Fruit fly (Drosophila melanogaster): Measurements from ENCODE around the gene eIF4H2.
A peak's percentile ranks its signal among the peaks of the same experiment; 100 is the strongest.

Gene eIF4H2

dm6 chr3R:30722374-30722773, 3.5 kb upstream of the eIF4H2 start:
- no peak for TF ChIP-seq Pif1A (GFP tag; optimal IDR thresholded peaks at IDR 0.05)
- TF ChIP-seq Ets98B (GFP tag; IDR thresholded peaks at IDR 0.05): no peak; the same call in 1 of the 2 replicates
- no peak for TF ChIP-seq CG8301 (tag; optimal IDR thresholded peaks at IDR 0.05)
- no peak for TF ChIP-seq CG13204 (GFP tag; optimal IDR thresholded peaks at IDR 0.05)
- TF ChIP-seq CG32121 (GFP tag; IDR thresholded peaks at IDR 0.05): no peak
- TF ChIP-seq CG4496 (GFP tag; IDR thresholded peaks at IDR 0.05): no peak
- peak; percentile 45 for TF ChIP-seq CG8159 (tag; optimal IDR thresholded peaks at IDR 0.05)
- peak; percentile 33 for TF ChIP-seq CG9948 (tag; optimal IDR thresholded peaks at IDR 0.05)
- TF ChIP-seq CG14655 (GFP tag; optimal IDR thresholded peaks at IDR 0.05): peak; percentile 46
- TF ChIP-seq CG10348 (GFP tag; IDR thresholded peaks at IDR 0.05): no peak
- no peak for TF ChIP-seq CG12605 (GFP tag; IDR thresholded peaks at IDR 0.05)
- no peak for TF ChIP-seq rn (GFP tag; IDR thresholded peaks at IDR 0.05)
- TF ChIP-seq CG34367 (tag; optimal IDR thresholded peaks at IDR 0.05): no peak
- TF ChIP-seq fd96Ca (GFP tag; IDR thresholded peaks at IDR 0.05): 0 out of 3 replicates have a peak, but pooled peaks have one; percentile 38
- peak; percentile 28 for TF ChIP-seq CG17806 (tag; optimal IDR thresholded peaks at IDR 0.05)
- no peak for TF ChIP-seq Snoo (tag; optimal IDR thresholded peaks at IDR 0.05)
- TF ChIP-seq gl (tag; optimal IDR thresholded peaks at IDR 0.05): no peak
- TF ChIP-seq CG15710 (tag; optimal IDR thresholded peaks at IDR 0.05): peak; percentile 15
- no peak for TF ChIP-seq Pif1B (GFP tag; optimal IDR thresholded peaks at IDR 0.05)
- TF ChIP-seq D1 (tag; optimal IDR thresholded peaks at IDR 0.05): no peak
- TF ChIP-seq EcR (GFP tag; optimal IDR thresholded peaks at IDR 0.05): no peak

dm6 chr3R:30729013-30729412, 3.1 kb downstream of the eIF4H2 start:
- TF ChIP-seq Pif1B (GFP tag; optimal IDR thresholded peaks at IDR 0.05) (no peak), CG8159 (tag; optimal IDR thresholded peaks at IDR 0.05) (peak; percentile 42)

- TF ChIP-seq gl (tag; optimal IDR thresholded peaks at IDR 0.05) (no peak), CG12605 (GFP tag; IDR thresholded peaks at IDR 0.05) (no peak), rn (GFP tag; IDR thresholded peaks at IDR 0.05) (no peak), CG14655 (GFP tag; optimal IDR thresholded peaks at IDR 0.05) (no peak), Pif1B (GFP tag; optimal IDR thresholded peaks at IDR 0.05) (no peak), EcR (GFP tag; optimal IDR thresholded peaks at IDR 0.05) (no peak)
Observed at dm6 chr3R:30731065-30731464, 5.2 kb downstream of the eIF4H2 start, which contains the start of gene CG11313. Gene CG11313 (minus strand): TSS chr3R:30731165.

- TF ChIP-seq Pif1A (GFP tag; optimal IDR thresholded peaks at IDR 0.05) (no peak), CG13204 (GFP tag; optimal IDR thresholded peaks at IDR 0.05) (no peak), gl (tag; optimal IDR thresholded peaks at IDR 0.05) (no peak), CG17806 (tag; optimal IDR thresholded peaks at IDR 0.05) (no peak), CG14655 (GFP tag; optimal IDR thresholded peaks at IDR 0.05) (no peak), fd96Ca (GFP tag; IDR thresholded peaks at IDR 0.05) (no peak), CG8301 (tag; optimal IDR thresholded peaks at IDR 0.05) (no peak), CG32121 (GFP tag; IDR thresholded peaks at IDR 0.05) (no peak), CG8159 (tag; optimal IDR thresholded peaks at IDR 0.05) (no peak), D1 (tag; optimal IDR thresholded peaks at IDR 0.05) (no peak), Snoo (tag; optimal IDR thresholded peaks at IDR 0.05) (no peak), CG10348 (GFP tag; IDR thresholded peaks at IDR 0.05) (no peak), CG4496 (GFP tag; IDR thresholded peaks at IDR 0.05) (no peak), CG15710 (tag; optimal IDR thresholded peaks at IDR 0.05) (no peak), CG34367 (tag; optimal IDR thresholded peaks at IDR 0.05) (no peak), Pif1B (GFP tag; optimal IDR thresholded peaks at IDR 0.05) (no peak), CG9948 (tag; optimal IDR thresholded peaks at IDR 0.05) (no peak)
Observed at dm6 chr3R:30733081-30733480, 7.2 kb downstream of the eIF4H2 start.

- peak; percentile 4 for TF ChIP-seq CG14655 (GFP tag; optimal IDR thresholded peaks at IDR 0.05)
- peak; percentile 6 for TF ChIP-seq CG8159 (tag; optimal IDR thresholded peaks at IDR 0.05)
- no peak for TF ChIP-seq CG34367 (tag; optimal IDR thresholded peaks at IDR 0.05)
- no peak for TF ChIP-seq fd96Ca (GFP tag; IDR thresholded peaks at IDR 0.05)
Observed at dm6 chr3R:30734576-30734975, 8.7 kb downstream of the eIF4H2 start.

dm6 chr3R:30735047-30735446, 9.2 kb downstream of the eIF4H2 start:
- TF ChIP-seq CG4496 (GFP tag; IDR thresholded peaks at IDR 0.05) (no peak), CG8159 (tag; optimal IDR thresholded peaks at IDR 0.05) (no peak), Snoo (tag; optimal IDR thresholded peaks at IDR 0.05) (no peak), CG12605 (GFP tag; IDR thresholded peaks at IDR 0.05) (no peak), Pif1A (GFP tag; optimal IDR thresholded peaks at IDR 0.05) (no peak), rn (GFP tag; IDR thresholded peaks at IDR 0.05) (no peak), CG34367 (tag; optimal IDR thresholded peaks at IDR 0.05) (no peak), gl (tag; optimal IDR thresholded peaks at IDR 0.05) (no peak), CG15710 (tag; optimal IDR thresholded peaks at IDR 0.05) (no peak), CG10348 (GFP tag; IDR thresholded peaks at IDR 0.05) (no peak), CG14655 (GFP tag; optimal IDR thresholded peaks at IDR 0.05) (no peak), CG13204 (GFP tag; optimal IDR thresholded peaks at IDR 0.05) (no peak), CG32121 (GFP tag; IDR thresholded peaks at IDR 0.05) (no peak), Ets98B (GFP tag; IDR thresholded peaks at IDR 0.05) (no peak), CG8301 (tag; optimal IDR thresholded peaks at IDR 0.05) (no peak), Pif1B (GFP tag; optimal IDR thresholded peaks at IDR 0.05) (no peak), D1 (tag; optimal IDR thresholded peaks at IDR 0.05) (no peak), CG9948 (tag; optimal IDR thresholded peaks at IDR 0.05) (no peak)

- TF ChIP-seq EcR (GFP tag; optimal IDR thresholded peaks at IDR 0.05) (no peak), fd96Ca (GFP tag; IDR thresholded peaks at IDR 0.05) (no peak), CG4496 (GFP tag; IDR thresholded peaks at IDR 0.05) (no peak), CG17806 (tag; optimal IDR thresholded peaks at IDR 0.05) (no peak), CG32121 (GFP tag; IDR thresholded peaks at IDR 0.05) (no peak), rn (GFP tag; IDR thresholded peaks at IDR 0.05) (no peak), CG13204 (GFP tag; optimal IDR thresholded peaks at IDR 0.05) (no peak), D1 (tag; optimal IDR thresholded peaks at IDR 0.05) (no peak), CG9948 (tag; optimal IDR thresholded peaks at IDR 0.05) (no peak), CG34367 (tag; optimal IDR thresholded peaks at IDR 0.05) (no peak), CG8159 (tag; optimal IDR thresholded peaks at IDR 0.05) (no peak), CG14655 (GFP tag; optimal IDR thresholded peaks at IDR 0.05) (no peak), Ets98B (GFP tag; IDR thresholded peaks at IDR 0.05) (no peak), Pif1A (GFP tag; optimal IDR thresholded peaks at IDR 0.05) (no peak), CG12605 (GFP tag; IDR thresholded peaks at IDR 0.05) (no peak), CG10348 (GFP tag; IDR thresholded peaks at IDR 0.05) (no peak), CG8301 (tag; optimal IDR thresholded peaks at IDR 0.05) (no peak), Snoo (tag; optimal IDR thresholded peaks at IDR 0.05) (no peak)
Observed at dm6 chr3R:30741371-30741770, 15.5 kb downstream of the eIF4H2 start.
